Fruit fly (Drosophila melanogaster): ENCODE results near the gene CG15543.

DNA sequence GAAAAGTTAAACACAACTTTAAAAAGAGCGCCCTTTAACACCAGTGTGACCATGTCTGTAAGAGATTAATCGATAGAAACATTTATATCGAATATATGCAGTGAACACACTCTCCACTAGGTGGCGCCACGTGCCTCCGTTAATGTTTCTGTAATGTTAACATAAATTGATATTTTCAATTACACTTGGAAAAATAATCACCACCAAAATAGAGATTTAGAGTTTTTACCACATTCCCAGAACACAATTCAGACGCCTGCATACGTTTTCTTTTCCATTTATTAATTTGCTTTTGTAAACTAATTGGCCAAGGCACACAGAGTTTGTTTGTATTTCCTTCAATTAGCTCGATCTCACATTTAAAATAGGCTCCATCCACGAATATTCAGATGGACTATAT, 46.7 kb downstream of the CG15543 start:
- no peak for TF ChIP-seq usp (GFP tag; optimal IDR thresholded peaks at IDR 0.05)
- no peak for TF ChIP-seq pan (optimal IDR thresholded peaks at IDR 0.05)
- no peak for TF ChIP-seq EcR (GFP tag; optimal IDR thresholded peaks at IDR 0.05)
- no peak for TF ChIP-seq CG8478 (optimal IDR thresholded peaks at IDR 0.05)
- no peak for TF ChIP-seq psq (optimal IDR thresholded peaks at IDR 0.05)
- no peak for TF ChIP-seq Dll (optimal IDR thresholded peaks at IDR 0.05)
